Fruit fly (Drosophila melanogaster) whole organism, prepupa: Measurements from ENCODE around the gene Adhr.

Source experiments
- Blimp-1 ChIP-seq: fragments of 200-800 bp; sonication (Bioruptor generic); optimal IDR thresholded peaks from 3 replicates; lab custom pipeline; 2017; ENCODE audit warnings: missing biosample characterization, missing genetic modification characterization, mild to moderate bottlenecking, moderate library complexity, missing genetic modification reagents
- CG10631 ChIP-seq: fragments of 200-800 bp; sonication (Bioruptor generic); optimal IDR thresholded peaks from 2 replicates; lab custom pipeline; 2016; ENCODE audit warnings: missing biosample characterization, missing genetic modification characterization
- CG10669 ChIP-seq: fragments of 200-800 bp; sonication (Bioruptor generic); optimal IDR thresholded peaks from 3 replicates; lab custom pipeline; 2018; ENCODE audit warnings: missing biosample characterization, mild to moderate bottlenecking, missing genetic modification characterization, moderate library complexity
- CG11294 ChIP-seq: fragments of 200-800 bp; sonication (Bioruptor generic); IDR thresholded peaks from 2 replicates; pipeline ENCODE4 v1.3.6; 2022; ENCODE audit warnings: missing biosample characterization, missing genetic modification characterization
- CG15336 ChIP-seq: fragments of 200-800 bp; sonication (Bioruptor generic); IDR thresholded peaks from 2 replicates; pipeline ENCODE4 v1.3.6; 2022; ENCODE audit warnings: missing biosample characterization, missing genetic modification characterization
- CG16779 ChIP-seq: fragments of 200-800 bp; sonication (Bioruptor generic); optimal IDR thresholded peaks from 3 replicates; lab custom pipeline; 2017; ENCODE audit warnings: missing biosample characterization, mild to moderate bottlenecking, missing genetic modification characterization
- CG3032 ChIP-seq: fragments of 200-800 bp; optimal IDR thresholded peaks from 2 replicates; lab custom pipeline; 2019; ENCODE audit warnings: missing biosample characterization, mild to moderate bottlenecking, missing genetic modification characterization, moderate library complexity
- CG31627 ChIP-seq: fragments of 200-800 bp; sonication (Bioruptor generic); optimal IDR thresholded peaks from 3 replicates; lab custom pipeline; 2016; ENCODE audit warnings: missing biosample characterization, missing genetic modification characterization
- CG3919 ChIP-seq: fragments of 200-800 bp; sonication (Bioruptor generic); optimal IDR thresholded peaks from 3 replicates; lab custom pipeline; 2016; ENCODE audit warnings: missing biosample characterization, missing genetic modification characterization
- CG6163 ChIP-seq: fragments of 200-800 bp; sonication (Bioruptor generic); IDR thresholded peaks from 3 replicates; pipeline ENCODE4 v1.3.6; 2022; ENCODE audit warnings: missing biosample characterization, missing genetic modification characterization
- CG6276 ChIP-seq: fragments of 200-800 bp; sonication (Bioruptor generic); optimal IDR thresholded peaks from 2 replicates; lab custom pipeline; 2017; ENCODE audit warnings: missing biosample characterization, mild to moderate bottlenecking, missing genetic modification characterization
- CG6792 ChIP-seq: fragments of 200-800 bp; sonication (Bioruptor generic); optimal IDR thresholded peaks from 3 replicates; lab custom pipeline; 2016; ENCODE audit warnings: missing biosample characterization, missing genetic modification characterization
- CG8119 ChIP-seq: fragments of 200-800 bp; sonication (Bioruptor generic); IDR thresholded peaks from 3 replicates; pipeline ENCODE4 v1.3.6; 2022; ENCODE audit warnings: missing biosample characterization, missing genetic modification characterization
- CG8319 ChIP-seq: fragments of 200-800 bp; sonication (Bioruptor generic); optimal IDR thresholded peaks from 3 replicates; lab custom pipeline; 2016; ENCODE audit warnings: missing biosample characterization, missing genetic modification characterization
- CG8632 ChIP-seq: fragments of 200-800 bp; sonication (Bioruptor generic); optimal IDR thresholded peaks from 3 replicates; lab custom pipeline; 2016; ENCODE audit warnings: missing biosample characterization, missing genetic modification characterization
- CG9139 ChIP-seq: fragments of 200-800 bp; sonication (Bioruptor generic); optimal IDR thresholded peaks from 3 replicates; lab custom pipeline; 2017; ENCODE audit warnings: missing biosample characterization, mild to moderate bottlenecking, missing genetic modification characterization
- Eip75B ChIP-seq: fragments of 200-800 bp; sonication (Bioruptor generic); optimal IDR thresholded peaks from 3 replicates; lab custom pipeline; 2016; ENCODE audit warnings: missing biosample characterization, missing genetic modification characterization
- Eip78C ChIP-seq: fragments of 200-800 bp; sonication (Bioruptor generic); peaks from one replicate; lab custom pipeline; 2016; ENCODE audit warnings: missing biosample characterization, missing genetic modification characterization
- Eip93F ChIP-seq: fragments of 200-800 bp; sonication (Bioruptor generic); optimal IDR thresholded peaks from 2 replicates; lab custom pipeline; 2016; ENCODE audit warnings: missing biosample characterization, mild to moderate bottlenecking, missing genetic modification characterization
- Gug ChIP-seq: fragments of 200-800 bp; sonication (Bioruptor generic); IDR thresholded peaks from 2 replicates; pipeline ENCODE4 v1.3.6; 2022; ENCODE audit warnings: missing biosample characterization, missing genetic modification characterization
- Hr39 ChIP-seq: fragments of 200-800 bp; sonication (Bioruptor generic); optimal IDR thresholded peaks from 2 replicates; lab custom pipeline; 2016; ENCODE audit warnings: missing biosample characterization, missing genetic modification characterization
- Hr4 ChIP-seq: fragments of 200-800 bp; sonication (Bioruptor generic); optimal IDR thresholded peaks from 3 replicates; lab custom pipeline; 2016; ENCODE audit warnings: missing biosample characterization, missing genetic modification characterization
- Sox102F ChIP-seq: fragments of 200-800 bp; sonication (Bioruptor generic); optimal IDR thresholded peaks from 2 replicates; lab custom pipeline; 2016; ENCODE audit warnings: missing biosample characterization, mild to moderate bottlenecking, missing genetic modification characterization
- Sox14 ChIP-seq: fragments of 200-800 bp; sonication (Bioruptor generic); optimal IDR thresholded peaks from 3 replicates; lab custom pipeline; 2016; ENCODE audit warnings: missing biosample characterization, missing genetic modification characterization
- achi ChIP-seq: fragments of 200-800 bp; sonication (Bioruptor generic); optimal IDR thresholded peaks from 3 replicates; lab custom pipeline; 2016; ENCODE audit warnings: missing biosample characterization, missing genetic modification characterization
- acj6 ChIP-seq: fragments of 200-800 bp; sonication (Bioruptor generic); optimal IDR thresholded peaks from 3 replicates; lab custom pipeline; 2016; ENCODE audit warnings: missing biosample characterization, missing genetic modification characterization
- cyc ChIP-seq: fragments of 200-800 bp; sonication (Bioruptor generic); optimal IDR thresholded peaks from 3 replicates; lab custom pipeline; 2016; ENCODE audit warnings: missing biosample characterization, missing genetic modification characterization
- dac ChIP-seq: fragments of 200-800 bp; sonication (Bioruptor generic); optimal IDR thresholded peaks from 2 replicates; lab custom pipeline; 2017; ENCODE audit warnings: missing biosample characterization, mild to moderate bottlenecking, missing genetic modification characterization
- dsx ChIP-seq: fragments of 200-800 bp; optimal IDR thresholded peaks from 3 replicates; lab custom pipeline; 2019; ENCODE audit warnings: missing biosample characterization, mild to moderate bottlenecking, missing genetic modification characterization, moderate library complexity; ENCODE audit not compliant: poor library complexity, severe bottlenecking
- esn ChIP-seq: fragments of 200-800 bp; sonication (Bioruptor generic); optimal IDR thresholded peaks from 2 replicates; lab custom pipeline; 2016; ENCODE audit warnings: missing biosample characterization, mild to moderate bottlenecking, missing genetic modification characterization, moderate library complexity
- fd59A ChIP-seq: fragments of 200-800 bp; sonication (Bioruptor generic); optimal IDR thresholded peaks from 2 replicates; lab custom pipeline; 2017; ENCODE audit warnings: missing biosample characterization, mild to moderate bottlenecking, missing genetic modification characterization, missing genetic modification reagents
- fd85E ChIP-seq: fragments of 200-800 bp; sonication (Bioruptor generic); optimal IDR thresholded peaks from 3 replicates; lab custom pipeline; 2016; ENCODE audit warnings: missing biosample characterization, missing genetic modification characterization
- fkh ChIP-seq: fragments of 200-800 bp; sonication (Bioruptor generic); optimal IDR thresholded peaks from 3 replicates; lab custom pipeline; 2017; ENCODE audit warnings: missing biosample characterization, mild to moderate bottlenecking, missing genetic modification characterization, moderate library complexity
- lz ChIP-seq: fragments of 200-800 bp; sonication (Bioruptor generic); optimal IDR thresholded peaks from 3 replicates; lab custom pipeline; 2016; ENCODE audit warnings: missing biosample characterization, missing genetic modification characterization
- pdm3 ChIP-seq: fragments of 200-800 bp; sonication (Bioruptor generic); optimal IDR thresholded peaks from 3 replicates; lab custom pipeline; 2016; ENCODE audit warnings: missing biosample characterization, missing genetic modification characterization
- salr ChIP-seq, 2 experiments: fragments of 200-800 bp; sonication (Bioruptor generic); optimal IDR thresholded peaks; 3 replicates each; lab custom pipeline; 2016 to 2018; ENCODE audit warnings: missing biosample characterization in 2 of 2, missing genetic modification characterization in 2 of 2, mild to moderate bottlenecking in 1 of 2
- spab ChIP-seq: fragments of 200-800 bp; sonication (Bioruptor generic); optimal IDR thresholded peaks from 2 replicates; lab custom pipeline; 2017; ENCODE audit warnings: missing biosample characterization, mild to moderate bottlenecking, missing genetic modification characterization, missing genetic modification reagents
- ss ChIP-seq, 2 experiments: fragments of 200-800 bp; sonication (Bioruptor generic); optimal IDR thresholded peaks; 2 replicates in 1 of 2; 3 replicates in 1 of 2; lab custom pipeline; 2017 to 2018; ENCODE audit warnings: mild to moderate bottlenecking in 2 of 2, missing biosample characterization in 2 of 2, missing genetic modification characterization in 2 of 2, moderate library complexity in 1 of 2
- svp ChIP-seq: fragments of 200-800 bp; sonication (Bioruptor generic); peaks from one replicate; lab custom pipeline; 2016; ENCODE audit warnings: missing biosample characterization, missing genetic modification characterization
- topi ChIP-seq: fragments of 200-800 bp; sonication (Bioruptor generic); optimal IDR thresholded peaks from 3 replicates; lab custom pipeline; 2016; ENCODE audit warnings: missing biosample characterization, missing genetic modification characterization
- vri ChIP-seq: fragments of 200-800 bp; sonication (Bioruptor generic); optimal IDR thresholded peaks from 3 replicates; lab custom pipeline; 2016; ENCODE audit warnings: missing biosample characterization, mild to moderate bottlenecking, missing genetic modification characterization

The Adhr gene

DNA sequence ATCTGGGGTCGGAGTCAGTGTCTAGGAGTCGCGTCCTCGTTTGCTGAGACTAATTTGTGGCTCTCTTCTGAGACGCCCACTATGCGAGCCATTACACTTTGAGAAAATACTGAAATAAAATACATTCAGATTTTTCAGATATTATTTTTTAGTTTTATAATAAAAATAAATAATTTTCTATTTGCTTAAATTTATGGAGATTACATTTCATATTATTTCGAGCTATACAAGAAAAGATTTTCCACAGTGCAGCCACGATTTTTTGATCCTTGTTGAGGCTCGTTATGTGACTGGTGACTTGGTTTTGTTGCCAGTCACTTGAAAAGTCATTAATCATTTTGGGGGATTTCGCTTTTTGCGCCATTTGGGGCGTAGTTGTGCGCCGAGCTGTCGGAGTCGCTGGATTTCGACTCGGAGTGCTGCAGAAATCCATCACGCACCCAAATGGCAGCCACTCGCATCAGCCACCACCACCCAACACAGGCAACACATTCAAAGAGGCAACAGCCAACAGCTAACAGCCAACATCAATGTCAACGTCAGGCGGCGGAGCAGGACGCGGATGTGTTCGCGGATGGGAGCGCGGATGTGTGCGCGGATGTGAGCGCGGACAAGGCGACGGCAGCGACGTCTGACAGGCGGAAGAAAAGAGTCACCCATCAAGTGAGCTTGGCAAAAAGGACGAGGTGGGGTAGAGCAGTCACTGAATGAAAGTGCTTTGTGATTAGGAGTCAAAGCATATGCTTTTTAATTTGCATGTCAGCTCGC is 28.5 kb upstream of the Adhr start (continued):
- TF ChIP-seq CG15336 (GFP tag; lab: Robert Waterston, UW), result peak; percentile 59
- peak; percentile 53 for TF ChIP-seq CG10631
- peak; percentile 87 for TF ChIP-seq Eip78C (GFP tag; lab: Kevin White, UChicago)
- peak; percentile 56 for TF ChIP-seq CG3032 (tag; lab: Kevin White, UChicago)
- no peak for TF ChIP-seq cyc (GFP tag; lab: Kevin White, UChicago)
- peak; percentile 22 for TF ChIP-seq CG3919 (GFP tag; lab: Kevin White, UChicago)
- TF ChIP-seq CG10669 (GFP tag; lab: Kevin White, UChicago), result peak; percentile 34
- peak; percentile 37 for TF ChIP-seq dsx (GFP tag; lab: Kevin White, UChicago)
- no peak for TF ChIP-seq CG11294 (GFP tag; lab: Robert Waterston, UW)
- TF ChIP-seq spab (GFP tag; lab: Kevin White, UChicago), result peak; percentile 32
- TF ChIP-seq CG6792, result peak; percentile 13
- peak; percentile 3 for TF ChIP-seq pdm3

DNA sequence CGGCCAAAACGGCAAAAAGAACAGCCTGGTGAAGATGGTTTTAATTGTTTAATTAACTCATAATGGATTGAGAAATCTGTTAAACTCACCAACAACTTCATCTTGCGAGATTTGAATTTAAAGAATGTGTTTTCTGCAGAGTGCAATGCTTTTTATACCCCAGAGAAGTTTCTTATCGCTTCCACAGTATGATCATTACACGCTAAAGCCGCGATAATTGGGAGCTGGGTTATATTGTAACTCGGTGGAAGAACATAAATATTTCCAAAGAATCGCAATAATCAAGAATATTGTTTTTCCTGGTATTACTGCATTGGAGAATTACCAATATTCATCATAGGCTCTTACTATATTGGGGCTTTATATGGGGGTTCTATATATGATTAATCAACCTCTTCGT is 27.2 kb upstream of the Adhr start, which contains the start of gene CG42680:
Gene CG42680 (minus strand): TSS at position 101 of the 400 bp plus-strand sequence.
- no peak for TF ChIP-seq dac (GFP tag; lab: Kevin White, UChicago)
- no peak for TF ChIP-seq CG6163 (GFP tag; lab: Robert Waterston, UW)
- TF ChIP-seq fkh, result no peak
- TF ChIP-seq fd59A (GFP tag; lab: Kevin White, UChicago), result no peak
- no peak for TF ChIP-seq CG3919 (GFP tag; lab: Kevin White, UChicago)
- TF ChIP-seq Sox102F (GFP tag; lab: Kevin White, UChicago), result no peak
- TF ChIP-seq Blimp-1 (GFP tag; lab: Kevin White, UChicago), result no peak
- no peak for TF ChIP-seq dsx (GFP tag; lab: Kevin White, UChicago)
- no peak for TF ChIP-seq vri (GFP tag; lab: Kevin White, UChicago)
- TF ChIP-seq Eip75B (GFP tag; lab: Kevin White, UChicago), result no peak
- no peak for TF ChIP-seq CG31627 (GFP tag; lab: Kevin White, UChicago)
- no peak for TF ChIP-seq CG16779 (tag; lab: Kevin White, UChicago)

DNA sequence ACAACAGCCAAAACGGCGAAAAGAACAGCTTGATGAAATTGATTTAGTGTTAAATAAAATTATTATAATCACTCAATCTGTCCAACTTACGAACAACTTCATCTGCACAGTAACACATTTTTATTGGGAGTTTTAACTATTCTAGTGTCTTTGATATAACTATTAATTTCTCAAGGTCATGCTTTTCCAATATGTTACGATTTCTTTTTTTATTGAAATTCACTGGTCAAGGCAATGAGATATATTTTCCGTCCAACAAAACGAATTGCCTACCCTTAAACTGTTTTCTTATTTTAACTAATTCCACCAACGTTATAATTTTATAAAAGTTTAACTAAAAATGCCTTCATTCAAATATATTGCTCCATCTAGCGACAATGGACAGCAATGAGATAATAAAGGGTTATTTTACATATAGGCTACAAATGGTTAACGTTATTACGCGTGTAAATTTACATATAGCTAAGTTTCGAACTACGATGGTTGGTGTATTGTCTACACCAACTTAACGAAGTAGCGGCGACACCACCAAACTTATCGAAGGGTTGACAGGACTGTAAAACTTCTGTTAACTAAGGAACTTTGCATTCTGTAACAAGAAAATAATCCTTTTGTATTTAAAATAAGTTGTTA is 26.6 kb upstream of the Adhr start:
- TF ChIP-seq Hr39 (GFP tag; lab: Kevin White, UChicago) (peak; percentile 40), esn (GFP tag; lab: Kevin White, UChicago) (peak; percentile 14), Gug (GFP tag; lab: Robert Waterston, UW) (no peak), svp (GFP tag; lab: Kevin White, UChicago) (peak; percentile 46), acj6 (no peak), CG10669 (GFP tag; lab: Kevin White, UChicago) (no peak), Eip93F (no peak)

DNA sequence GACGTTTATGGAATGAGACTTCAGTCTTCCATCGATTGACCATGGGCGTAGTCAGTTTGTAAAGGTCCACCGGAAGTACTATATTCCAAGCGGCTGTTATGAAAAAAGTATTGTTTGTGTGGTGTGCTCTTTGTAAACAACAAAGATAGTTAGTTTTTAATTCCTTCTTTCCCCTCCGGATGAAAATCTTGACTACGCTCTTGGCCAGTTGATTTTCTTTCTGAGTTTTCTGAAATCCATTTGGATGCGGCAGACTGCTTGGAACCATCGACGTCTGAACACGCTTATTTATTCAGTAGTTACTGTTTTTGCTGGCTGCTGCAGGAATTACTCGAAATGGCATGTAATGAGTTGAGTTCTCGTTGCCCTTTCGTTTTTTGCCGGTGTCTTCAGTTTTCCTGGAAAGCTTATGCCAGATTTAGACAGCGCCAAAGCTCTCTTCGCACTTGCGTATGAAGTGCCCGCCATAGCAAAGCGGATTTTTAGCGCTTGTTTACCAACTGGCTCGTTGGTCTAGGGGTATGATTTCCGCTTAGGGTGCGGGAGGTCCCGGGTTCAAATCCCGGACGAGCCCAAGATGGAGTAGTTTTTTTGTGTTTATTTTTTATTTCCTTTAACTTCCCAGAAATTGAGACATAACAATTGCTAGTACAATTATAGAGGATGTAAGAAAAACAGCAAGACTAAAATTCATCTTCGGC is 16.8 kb upstream of the Adhr start:
- 0 out of 2 replicates have a peak, but pooled peaks have one; percentile 33 for TF ChIP-seq Gug (GFP tag; lab: Robert Waterston, UW)
- TF ChIP-seq salr (GFP tag; optimal IDR thresholded peaks at IDR 0.05; lab: Kevin White, UChicago), result peak; percentile 40 to 50
- no peak for TF ChIP-seq vri (GFP tag; lab: Kevin White, UChicago)
- TF ChIP-seq CG31627 (GFP tag; lab: Kevin White, UChicago), result peak; percentile 59
- peak; percentile 55 for TF ChIP-seq lz (GFP tag; lab: Kevin White, UChicago)
- peak; percentile 71 for TF ChIP-seq acj6
- peak; percentile 24; the same call in 1 of the 3 replicates for TF ChIP-seq CG8119 (GFP tag; lab: Robert Waterston, UW)
- TF ChIP-seq Hr4, result peak; percentile 40
- peak; percentile 50 to 66 for TF ChIP-seq ss (GFP tag; optimal IDR thresholded peaks at IDR 0.05; lab: Kevin White, UChicago)
- TF ChIP-seq achi (GFP tag; lab: Kevin White, UChicago), result peak; percentile 61
- peak; percentile 54 for TF ChIP-seq CG8319 (GFP tag; lab: Kevin White, UChicago)
- no peak for TF ChIP-seq CG6276
- peak; percentile 62 for TF ChIP-seq CG10669 (GFP tag; lab: Kevin White, UChicago)
- peak; percentile 92 for TF ChIP-seq Eip78C (GFP tag; lab: Kevin White, UChicago)
- peak; percentile 64 for TF ChIP-seq topi
- peak; percentile 72 for TF ChIP-seq cyc (GFP tag; lab: Kevin White, UChicago)
- TF ChIP-seq Sox14, result peak; percentile 59
- peak; percentile 29 for TF ChIP-seq CG9139
- no peak for TF ChIP-seq fd85E (GFP tag; lab: Kevin White, UChicago)
- no peak for TF ChIP-seq fkh
- peak; percentile 37 for TF ChIP-seq CG8632 (GFP tag; lab: Kevin White, UChicago)
